Worm (Caenorhabditis elegans) whole organism, young adult: ENCODE measurements around the gene ZK1127.4.

Source experiments
- Y67H2A.10 ChIP-seq: fragments of 200-800 bp; sonication (Bioruptor generic); conservative IDR thresholded peaks from 2 replicates; pipeline ENCODE4 v1.3.6; 2022; ENCODE audit warnings: missing genetic modification reagents, missing genetic modification characterization, missing compliant biosample characterization
- hrde-1 ChIP-seq: sonication (generic microtip); optimal IDR thresholded peaks from 2 replicates; lab custom pipeline; 2016; ENCODE audit warnings: missing genetic modification characterization, mild to moderate bottlenecking, missing compliant biosample characterization, moderate library complexity, missing genotype, missing genetic modification reagents, borderline replicate concordance
- madf-10 ChIP-seq: sonication (generic microtip); optimal IDR thresholded peaks from 2 replicates; lab custom pipeline; 2016; ENCODE audit warnings: mild to moderate bottlenecking, missing genetic modification characterization, missing compliant biosample characterization
- snpc-4 ChIP-seq, 5 experiments: fragments of 150-350 bp in 1 of 5; sonication (generic microtip) in 4 of 5; optimal IDR thresholded peaks; 2 replicates each; lab custom pipeline; 2014 to 2018; ENCODE audit warnings: missing genetic modification characterization in 5 of 5, missing biosample characterization in 3 of 5, antibody characterized with exemption in 2 of 5, mild to moderate bottlenecking in 2 of 5, missing compliant biosample characterization in 2 of 5, missing genotype in 2 of 5, moderate library complexity in 2 of 5, missing genetic modification reagents in 1 of 5

DNA sequence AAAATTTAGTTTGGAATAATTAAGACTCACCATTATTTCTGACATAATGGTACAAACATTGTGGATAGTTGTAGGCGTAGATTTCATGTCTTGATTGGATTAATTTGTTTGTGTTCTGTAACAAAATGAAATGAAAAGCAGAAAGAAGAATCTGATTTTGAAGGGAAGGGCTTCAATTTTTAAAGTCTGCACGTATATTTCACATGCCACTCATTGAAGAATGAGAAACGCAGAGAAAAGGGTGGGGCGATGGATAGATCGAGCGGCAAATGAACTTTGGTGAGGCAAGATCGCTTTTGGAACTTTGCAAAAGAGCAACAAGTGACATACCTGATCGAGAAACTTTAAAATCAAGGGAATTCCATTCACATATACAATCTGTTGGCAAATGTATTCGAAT, 48.5 kb downstream of the ZK1127.4 start:
- no peak for TF ChIP-seq snpc-4 (GFP tag; optimal IDR thresholded peaks at IDR 0.05; lab: Kevin White, UChicago)
- TF ChIP-seq snpc-4 (tag; optimal IDR thresholded peaks at IDR 0.05; lab: Kevin White, UChicago), result no peak
- no peak for TF ChIP-seq madf-10 (tag; lab: Kevin White, UChicago)
- TF ChIP-seq hrde-1 (tag; lab: Kevin White, UChicago), result no peak
- no peak for TF ChIP-seq Y67H2A.10 (GFP tag; lab: Robert Waterston, UW)
